Worm (Caenorhabditis elegans): ENCODE data around the gene F55G1.1.

- peak in 1 of 2 experiments; percentile 90 for TF ChIP-seq unc-62 (GFP tag; optimal IDR thresholded peaks at IDR 0.05 in 1 of 2)
- TF ChIP-seq unc-62 (tag; optimal IDR thresholded peaks at IDR 0.05): no peak
- no peak for TF ChIP-seq nhr-102 (tag; optimal IDR thresholded peaks at IDR 0.05)
- TF ChIP-seq ceh-82 (tag; optimal IDR thresholded peaks at IDR 0.05): no peak
- TF ChIP-seq nhr-77 (tag; optimal IDR thresholded peaks at IDR 0.05): no peak
- TF ChIP-seq pqm-1 (tag; optimal IDR thresholded peaks at IDR 0.05): no peak
- no peak for TF ChIP-seq nhr-48 (tag; optimal IDR thresholded peaks at IDR 0.05)
- no peak for TF ChIP-seq ama-1 (optimal IDR thresholded peaks at IDR 0.05)
- TF ChIP-seq daf-19 (GFP tag; conservative IDR thresholded peaks at IDR 0.05): no peak
- TF ChIP-seq nhr-10 (tag; optimal IDR thresholded peaks at IDR 0.05): no peak
- no peak for TF ChIP-seq lin-13 (GFP tag; optimal IDR thresholded peaks at IDR 0.05)
Measured at ce11 chrIV:7530226-7531070, 38.9 kb downstream of the F55G1.1 start.

Data from whole organism, L4 larva.